Worm (Caenorhabditis elegans): Measurements from ENCODE around the gene amt-2.

The amt-2 gene

DNA sequence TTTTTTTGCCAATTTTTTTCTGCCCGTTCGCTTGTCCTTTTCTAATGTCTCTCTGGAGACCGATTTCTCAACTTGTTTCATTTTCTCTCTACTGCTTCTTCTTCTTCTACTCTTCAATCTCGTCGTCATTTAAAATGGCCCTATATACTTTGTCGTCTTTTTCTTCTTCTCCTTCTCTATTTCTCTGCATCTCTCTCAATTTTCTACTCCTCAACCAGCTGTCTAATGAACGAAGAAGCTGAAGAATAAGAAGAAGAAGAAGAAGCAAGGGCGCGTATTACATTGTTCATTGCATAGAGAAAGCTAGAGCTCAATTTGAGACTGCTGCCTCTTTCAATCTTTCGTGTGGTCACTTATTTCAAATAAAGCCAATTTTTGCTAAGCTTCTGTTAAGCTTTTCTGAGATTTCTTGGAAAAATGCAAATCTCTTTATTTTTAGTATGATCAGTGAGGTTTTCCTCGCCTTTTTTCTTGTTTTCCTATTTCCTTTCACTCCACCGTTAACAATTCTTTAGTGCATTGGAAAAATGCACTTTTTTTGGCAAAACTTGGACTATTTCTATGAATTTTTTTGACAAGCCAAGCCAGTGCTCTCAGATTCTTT lies 26.3 kb upstream of the amt-2 start:
- TF ChIP-seq ztf-23 (GFP tag; IDR thresholded peaks at IDR 0.05) (no peak), T22C8.4 (GFP tag; IDR thresholded peaks at IDR 0.05) (no peak), med-1 (GFP tag; optimal IDR thresholded peaks at IDR 0.05; ENCODE audit: insufficient read depth) (no peak), tab-1 (GFP tag; IDR thresholded peaks at IDR 0.05) (no peak), flt-1 (GFP tag; IDR thresholded peaks at IDR 0.05) (no peak), cog-1 (tag; optimal IDR thresholded peaks at IDR 0.05) (peak; percentile 5)

DNA sequence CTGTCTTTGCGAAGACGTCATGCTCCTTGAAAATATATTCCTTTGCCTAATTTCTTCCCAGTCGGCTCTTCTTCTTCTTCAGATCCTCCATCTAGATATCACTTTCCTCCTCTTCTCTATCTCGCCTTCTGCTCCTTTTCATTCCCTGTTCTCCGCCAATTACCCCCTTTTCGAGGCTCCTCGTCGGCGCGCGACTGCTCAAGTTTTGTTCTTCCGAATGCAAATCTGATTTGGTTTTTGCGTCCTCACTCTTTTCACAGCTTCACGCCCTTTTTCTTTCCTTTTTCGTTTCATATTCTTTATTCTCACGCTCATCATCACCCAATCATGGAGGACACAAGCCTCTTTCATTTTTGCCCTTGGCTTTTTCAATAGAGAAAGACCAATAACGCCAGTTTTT lies 25.4 kb upstream of the amt-2 start:
- TF ChIP-seq flt-1 (GFP tag; IDR thresholded peaks at IDR 0.05): no peak
- TF ChIP-seq cog-1 (tag; optimal IDR thresholded peaks at IDR 0.05): no peak
- no peak for TF ChIP-seq T22C8.4 (GFP tag; IDR thresholded peaks at IDR 0.05)
- 0 out of 2 replicates have a peak, but pooled peaks have one; percentile 61 for TF ChIP-seq ztf-23 (GFP tag; IDR thresholded peaks at IDR 0.05)

DNA sequence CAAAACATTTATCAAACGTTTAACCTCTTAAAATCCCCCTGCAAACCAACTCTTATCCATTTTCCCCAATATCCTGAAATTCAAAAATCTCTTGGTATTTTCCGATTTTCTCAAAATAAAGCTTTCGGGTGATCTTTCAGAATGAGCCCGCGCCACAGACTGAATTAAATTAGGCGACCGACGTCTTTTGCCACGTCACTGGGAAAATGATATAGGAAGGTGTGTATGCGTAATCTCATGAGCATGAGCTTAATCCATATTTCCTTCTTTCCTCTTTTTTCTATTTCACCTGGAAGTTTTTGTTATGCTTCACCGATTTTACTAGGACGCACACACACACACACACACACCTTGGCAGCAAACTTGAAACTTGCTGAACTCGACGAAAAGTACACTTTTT lies 21.2 kb upstream of the amt-2 start:
- TF ChIP-seq flt-1 (GFP tag; IDR thresholded peaks at IDR 0.05): no peak
- TF ChIP-seq T22C8.4 (GFP tag; IDR thresholded peaks at IDR 0.05): no peak
- TF ChIP-seq med-1 (GFP tag; optimal IDR thresholded peaks at IDR 0.05; ENCODE audit: insufficient read depth): no peak

ce11 chrIV:13022892-13023291 lies 19.3 kb upstream of the amt-2 start:
- 0 out of 2 replicates have a peak, but pooled peaks have one; percentile 21 for TF ChIP-seq ztf-23 (GFP tag; IDR thresholded peaks at IDR 0.05)
- TF ChIP-seq klf-2 (GFP tag; conservative IDR thresholded peaks at IDR 0.05): no peak
- no peak for TF ChIP-seq med-1 (GFP tag; optimal IDR thresholded peaks at IDR 0.05; ENCODE audit: insufficient read depth)
- TF ChIP-seq ztf-29 (GFP tag; IDR thresholded peaks at IDR 0.05): no peak
- TF ChIP-seq ref-1 (GFP tag; conservative IDR thresholded peaks at IDR 0.05): no peak
- no peak for TF ChIP-seq tab-1 (GFP tag; IDR thresholded peaks at IDR 0.05)
- no peak for TF ChIP-seq cog-1 (tag; optimal IDR thresholded peaks at IDR 0.05)

- TF ChIP-seq T22C8.4 (GFP tag; IDR thresholded peaks at IDR 0.05) (no peak), ref-1 (GFP tag; conservative IDR thresholded peaks at IDR 0.05) (no peak), med-1 (GFP tag; optimal IDR thresholded peaks at IDR 0.05; ENCODE audit: insufficient read depth) (no peak), cog-1 (tag; optimal IDR thresholded peaks at IDR 0.05) (no peak), ztf-29 (GFP tag; IDR thresholded peaks at IDR 0.05) (no peak)
These were observed 16.3 kb upstream of the amt-2 start for ce11 chrIV:13025853-13026343.

DNA sequence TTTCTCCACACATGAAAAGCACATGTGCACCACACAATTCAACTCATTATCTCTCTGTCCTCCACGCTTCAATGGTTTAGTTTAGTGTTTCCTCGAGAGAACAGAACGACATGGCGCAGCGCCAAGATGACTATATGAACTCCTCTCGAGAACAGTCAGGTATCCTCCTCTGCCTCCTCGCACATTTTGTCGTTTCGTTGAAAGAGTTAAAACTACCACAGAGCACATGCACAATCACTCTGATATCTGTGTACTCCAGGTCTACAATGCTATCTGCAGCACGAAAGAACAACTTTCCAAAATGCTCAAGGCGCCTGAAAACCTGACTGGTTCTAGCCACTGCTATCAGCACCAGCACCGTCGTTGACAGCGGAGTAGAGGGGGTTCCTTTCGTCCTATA lies 15.4 kb upstream of the amt-2 start:
- TF ChIP-seq ref-1 (GFP tag; conservative IDR thresholded peaks at IDR 0.05) (no peak), tab-1 (GFP tag; IDR thresholded peaks at IDR 0.05) (no peak), flt-1 (GFP tag; IDR thresholded peaks at IDR 0.05) (no peak), klf-2 (GFP tag; conservative IDR thresholded peaks at IDR 0.05) (no peak), med-1 (GFP tag; optimal IDR thresholded peaks at IDR 0.05; ENCODE audit: insufficient read depth) (no peak), ztf-29 (GFP tag; IDR thresholded peaks at IDR 0.05) (no peak)

DNA sequence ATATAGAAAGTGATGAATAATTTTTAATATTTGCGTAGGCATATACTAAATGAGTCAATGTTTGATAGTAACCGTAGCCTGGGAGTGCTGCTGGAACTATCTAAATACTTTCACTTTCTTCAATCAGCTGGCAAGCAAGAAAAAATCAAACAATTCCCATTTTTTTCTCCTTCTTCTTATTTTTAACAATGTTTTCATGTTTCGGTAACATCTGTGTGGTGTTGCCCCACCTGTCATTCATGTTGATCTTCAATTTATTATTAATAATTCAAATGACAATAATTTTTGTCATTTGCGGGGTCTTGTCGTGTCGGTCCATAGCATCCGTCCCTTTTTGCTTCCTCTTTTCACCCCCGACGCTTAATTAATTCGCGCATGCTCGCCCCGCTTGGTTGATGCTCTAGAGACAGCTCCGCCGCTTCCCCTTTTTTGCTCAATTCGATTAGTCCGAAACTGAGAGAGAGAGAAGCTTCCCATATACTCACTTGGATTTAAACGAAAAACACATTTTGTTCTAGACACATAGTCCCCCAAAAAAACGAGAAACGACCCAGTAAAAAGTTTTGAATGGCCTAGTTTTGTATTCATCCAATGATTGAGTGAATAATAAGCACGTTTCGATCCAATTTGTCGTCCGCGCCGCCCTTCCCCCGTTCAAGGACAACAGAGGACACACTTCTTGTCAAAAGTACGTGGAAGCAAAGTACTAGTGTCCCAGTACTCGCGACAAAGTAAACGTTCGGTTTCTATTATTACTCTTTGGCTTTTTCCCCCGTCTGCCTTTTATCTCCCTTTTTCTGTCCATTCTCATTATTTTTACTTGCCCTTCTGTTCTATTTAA lies 14.2 kb upstream of the amt-2 start:
- TF ChIP-seq tab-1 (GFP tag; IDR thresholded peaks at IDR 0.05) (no peak), klf-2 (GFP tag; conservative IDR thresholded peaks at IDR 0.05) (no peak), cog-1 (tag; optimal IDR thresholded peaks at IDR 0.05) (peak; percentile 6), T22C8.4 (GFP tag; IDR thresholded peaks at IDR 0.05) (no peak)

ce11 chrIV:13028746-13029673 lies 13.2 kb upstream of the amt-2 start:
- TF ChIP-seq ztf-23 (GFP tag; IDR thresholded peaks at IDR 0.05): no peak

- TF ChIP-seq T22C8.4 (GFP tag; IDR thresholded peaks at IDR 0.05): no peak
- no peak for TF ChIP-seq ztf-29 (GFP tag; IDR thresholded peaks at IDR 0.05)
- TF ChIP-seq flt-1 (GFP tag; IDR thresholded peaks at IDR 0.05): 0 out of 2 replicates have a peak, but pooled peaks have one; percentile 3
- no peak for TF ChIP-seq med-1 (GFP tag; optimal IDR thresholded peaks at IDR 0.05; ENCODE audit: insufficient read depth)
- TF ChIP-seq ref-1 (GFP tag; conservative IDR thresholded peaks at IDR 0.05): no peak
- peak; percentile 46 for TF ChIP-seq cog-1 (tag; optimal IDR thresholded peaks at IDR 0.05)
- 0 out of 2 replicates have a peak, but pooled peaks have one; percentile 49 for TF ChIP-seq tab-1 (GFP tag; IDR thresholded peaks at IDR 0.05)
- TF ChIP-seq klf-2 (GFP tag; conservative IDR thresholded peaks at IDR 0.05): no peak
- TF ChIP-seq ztf-23 (GFP tag; IDR thresholded peaks at IDR 0.05): no peak; the same call in 1 of the 2 replicates
These were observed 12.3 kb upstream of the amt-2 start for ce11 chrIV:13029674-13030466.
